Fruit fly (Drosophila melanogaster) whole organism, embryonic: Measurements from ENCODE around the gene CG18302.

Experiments
- CG12659 ChIP-seq: fragments of 200-800 bp; sonication (Bioruptor generic); optimal IDR thresholded peaks from 3 replicates; lab custom pipeline; 2017; ENCODE audit warnings: mild to moderate bottlenecking, missing biosample characterization, missing genetic modification reagents, missing genetic modification characterization
- CG3065 ChIP-seq: fragments of 200-800 bp; sonication (Bioruptor generic); optimal IDR thresholded peaks from 2 replicates; lab custom pipeline; 2016; ENCODE audit warnings: missing biosample characterization, missing genetic modification characterization
- CG4424 ChIP-seq: fragments of 200-800 bp; sonication (Bioruptor generic); optimal IDR thresholded peaks from 3 replicates; lab custom pipeline; 2016; ENCODE audit warnings: missing biosample characterization, missing genetic modification characterization
- Camta ChIP-seq: fragments of 200-800 bp; sonication (Bioruptor generic); optimal IDR thresholded peaks from 2 replicates; lab custom pipeline; 2016; ENCODE audit warnings: missing biosample characterization, missing genetic modification characterization
- D19B ChIP-seq: fragments of 200-800 bp; sonication (Bioruptor generic); optimal IDR thresholded peaks from 2 replicates; lab custom pipeline; 2017; ENCODE audit warnings: missing biosample characterization, mild to moderate bottlenecking, missing genetic modification characterization
- Dip3 ChIP-seq: fragments of 200-800 bp; sonication (Bioruptor generic); optimal IDR thresholded peaks from 3 replicates; lab custom pipeline; 2016; ENCODE audit warnings: missing biosample characterization, missing genetic modification characterization
- E2f1 ChIP-seq: fragments of 200-800 bp; sonication (Bioruptor generic); IDR thresholded peaks from 2 replicates; pipeline ENCODE4 v1.3.6; 2022; ENCODE audit warnings: missing biosample characterization, missing genetic modification characterization
- MESR4 ChIP-seq: fragments of 200-800 bp; sonication (Bioruptor generic); optimal IDR thresholded peaks from 2 replicates; lab custom pipeline; 2018; ENCODE audit warnings: missing biosample characterization, mild to moderate bottlenecking, missing genetic modification characterization, moderate library complexity
- Max ChIP-seq: fragments of 200-800 bp; sonication (Bioruptor generic); optimal IDR thresholded peaks from 2 replicates; lab custom pipeline; 2016; ENCODE audit warnings: missing biosample characterization, mild to moderate bottlenecking, missing genetic modification characterization
- NC2β ChIP-seq: fragments of 200-800 bp; sonication (Bioruptor generic); optimal IDR thresholded peaks from 2 replicates; lab custom pipeline; 2016; ENCODE audit warnings: missing biosample characterization, missing genetic modification characterization
- Nf-YB ChIP-seq: fragments of 200-800 bp; sonication (Bioruptor generic); optimal IDR thresholded peaks from 3 replicates; lab custom pipeline; 2019; ENCODE audit warnings: missing biosample characterization, mild to moderate bottlenecking, missing genetic modification characterization, moderate library complexity
- PHDP ChIP-seq: fragments of 200-800 bp; sonication (Bioruptor generic); optimal IDR thresholded peaks from 3 replicates; lab custom pipeline; 2018; ENCODE audit warnings: missing biosample characterization, mild to moderate bottlenecking, missing genetic modification characterization, moderate library complexity
- Pdp1 ChIP-seq, 2 experiments: fragments of 200-800 bp; sonication (Bioruptor generic); optimal IDR thresholded peaks; 3 replicates each; lab custom pipeline; 2016; ENCODE audit warnings: missing biosample characterization in 2 of 2, missing genetic modification characterization in 2 of 2, mild to moderate bottlenecking in 1 of 2, moderate library complexity in 1 of 2
- Sin3A ChIP-seq: fragments of >200 bp; optimal IDR thresholded peaks from 2 replicates; lab custom pipeline; 2018
- Sox100B ChIP-seq: fragments of 200-800 bp; sonication (Bioruptor generic); optimal IDR thresholded peaks from 3 replicates; lab custom pipeline; 2018; ENCODE audit warnings: missing biosample characterization, mild to moderate bottlenecking, missing genetic modification characterization
- Tbp ChIP-seq: fragments of >200 bp; optimal IDR thresholded peaks from 2 replicates; lab custom pipeline; 2018; ENCODE audit warnings: missing biosample characterization, missing genetic modification characterization
- amos ChIP-seq: fragments of 200-800 bp; sonication (Bioruptor generic); IDR thresholded peaks from 2 replicates; pipeline ENCODE4 v1.3.6; 2022; ENCODE audit warnings: missing biosample characterization, missing genetic modification characterization; ENCODE audit not compliant: partially characterized antibody
- ci ChIP-seq: fragments of 200-800 bp; sonication (Bioruptor generic); IDR thresholded peaks from 3 replicates; pipeline ENCODE4 v1.3.6; 2022; ENCODE audit warnings: missing biosample characterization, missing genetic modification characterization
- esg ChIP-seq: fragments of 200-800 bp; sonication (Bioruptor generic); conservative IDR thresholded peaks from 2 replicates; pipeline ENCODE4 v1.3.6; 2022; ENCODE audit warnings: missing biosample characterization, missing genetic modification characterization
- fd96Cb ChIP-seq: fragments of 200-800 bp; sonication (Bioruptor generic); optimal IDR thresholded peaks from 2 replicates; lab custom pipeline; 2018; ENCODE audit warnings: missing biosample characterization, mild to moderate bottlenecking, missing genetic modification characterization, moderate library complexity
- gsb-n ChIP-seq: fragments of 200-800 bp; sonication (Bioruptor generic); optimal IDR thresholded peaks from 3 replicates; lab custom pipeline; 2018; ENCODE audit warnings: missing biosample characterization, mild to moderate bottlenecking, missing genetic modification characterization
- maf-S ChIP-seq: fragments of 200-800 bp; sonication (Bioruptor generic); optimal IDR thresholded peaks from 2 replicates; lab custom pipeline; 2016; ENCODE audit warnings: missing biosample characterization, missing genetic modification characterization
- nmo ChIP-seq: fragments of 200-800 bp; sonication (Bioruptor generic); optimal IDR thresholded peaks from 2 replicates; lab custom pipeline; 2018; ENCODE audit warnings: missing biosample characterization, mild to moderate bottlenecking, missing genetic modification characterization, moderate library complexity
- oc ChIP-seq: fragments of 200-800 bp; sonication (Bioruptor generic); optimal IDR thresholded peaks from 2 replicates; lab custom pipeline; 2018; ENCODE audit warnings: missing biosample characterization, mild to moderate bottlenecking, missing genetic modification characterization, moderate library complexity
- odd ChIP-seq: fragments of 200-800 bp; sonication (Bioruptor generic); optimal IDR thresholded peaks from 2 replicates; lab custom pipeline; 2017; ENCODE audit warnings: missing biosample characterization, mild to moderate bottlenecking, missing genetic modification characterization
- prd ChIP-seq, 3 experiments: fragments of >200 bp in 2 of 3; fragments of 200-800 bp in 1 of 3; sonication (Bioruptor generic) in 1 of 3; optimal IDR thresholded peaks in 2 of 3; IDR thresholded peaks in 1 of 3; 2 replicates in 2 of 3; 3 replicates in 1 of 3; pipeline versions ENCODE4 v1.3.6 to Lab custom; 2017 to 2022; ENCODE audit warnings: missing biosample characterization in 1 of 3, missing genetic modification characterization in 1 of 3
- seq ChIP-seq: fragments of 200-800 bp; sonication (Bioruptor generic); IDR thresholded peaks from 2 replicates; pipeline ENCODE4 v1.3.6; 2022; ENCODE audit warnings: missing biosample characterization, missing genetic modification characterization
- shn ChIP-seq: fragments of 200-800 bp; sonication (Bioruptor generic); optimal IDR thresholded peaks from 3 replicates; lab custom pipeline; 2016; ENCODE audit warnings: missing biosample characterization, missing genetic modification characterization
- sna ChIP-seq: fragments of 200-800 bp; sonication (Bioruptor generic); IDR thresholded peaks from 2 replicates; pipeline ENCODE4 v1.3.6; 2022; ENCODE audit warnings: missing biosample characterization, missing genetic modification characterization; ENCODE audit not compliant: partially characterized antibody
- zen2 ChIP-seq: fragments of 200-800 bp; sonication (Bioruptor generic); IDR thresholded peaks from 3 replicates; pipeline ENCODE4 v1.3.6; 2022; ENCODE audit warnings: missing biosample characterization, missing genetic modification characterization; ENCODE audit not compliant: partially characterized antibody
- zfh1 ChIP-seq: fragments of 200-800 bp; sonication (Bioruptor generic); IDR thresholded peaks from 3 replicates; pipeline ENCODE4 v1.3.6; 2022; ENCODE audit warnings: missing biosample characterization, missing genetic modification characterization

The CG18302 gene

DNA sequence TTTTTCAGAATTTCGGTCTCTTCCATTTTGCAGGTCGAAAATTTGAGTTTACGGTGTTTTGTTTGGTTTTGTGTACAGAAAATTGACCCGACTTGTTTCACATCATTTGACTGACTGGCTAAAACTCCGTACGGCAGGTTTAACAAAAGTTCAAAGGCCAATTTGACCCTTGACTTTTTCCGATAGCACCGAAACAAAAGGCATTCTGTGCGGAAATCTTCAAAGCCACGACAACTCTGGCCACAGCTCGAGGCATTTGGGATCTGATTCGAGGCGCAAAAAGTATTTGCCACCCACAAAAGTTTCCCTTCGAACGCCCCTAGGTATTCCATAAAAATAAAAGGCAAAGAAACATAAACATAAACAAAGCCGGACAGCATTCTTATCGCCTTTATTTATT lies 43.6 kb downstream of the CG18302 start, which contains the start of gene w-cup:
Gene w-cup (minus strand): TSS at position 101 of the 400 bp plus-strand sequence.
- TF ChIP-seq zfh1 (no peak), Camta (GFP tag; lab: Kevin White, UChicago) (no peak), esg (GFP tag; lab: Robert Waterston, UW) (no peak), Max (GFP tag; lab: Kevin White, UChicago) (no peak), nmo (GFP tag; lab: Kevin White, UChicago) (no peak), Dip3 (GFP tag; lab: Kevin White, UChicago) (no peak)

DNA sequence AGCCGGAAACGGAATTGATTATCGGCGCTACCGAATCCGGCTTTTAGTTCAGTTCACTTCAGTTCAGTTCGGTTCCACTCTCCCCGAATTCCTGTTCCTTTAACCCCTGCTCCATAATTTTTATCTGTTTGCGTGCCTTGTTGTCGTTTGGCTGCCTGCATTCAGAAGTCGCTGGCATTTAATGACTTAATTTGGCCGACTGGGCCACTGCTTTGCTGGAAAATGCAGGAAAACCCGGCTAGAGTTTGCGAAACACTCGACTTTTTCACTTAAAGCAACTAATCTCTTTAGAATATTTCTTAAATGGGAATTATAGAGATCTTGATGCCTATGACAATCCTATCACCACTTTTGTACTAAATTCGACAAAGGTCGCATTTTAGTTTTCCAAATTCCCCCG lies 45.3 kb downstream of the CG18302 start, which contains the start of gene CG34160:
Gene CG34160 (plus strand): TSS at position 301 of the 400 bp plus-strand sequence.
- TF ChIP-seq E2f1 (GFP tag; lab: Robert Waterston, UW) (no peak), MESR4 (GFP tag; lab: Kevin White, UChicago) (no peak), prd (optimal IDR thresholded peaks at IDR 0.05; lab: Kevin White, UChicago) (no peak), prd (GFP tag; IDR thresholded peaks at IDR 0.05; lab: Robert Waterston, UW) (no peak), fd96Cb (tag; lab: Kevin White, UChicago) (no peak), seq (GFP tag; lab: Robert Waterston, UW) (no peak), NC2β (GFP tag; lab: Kevin White, UChicago) (no peak), Pdp1 (GFP tag; optimal IDR thresholded peaks at IDR 0.05; lab: Kevin White, UChicago) (no peak), shn (no peak), D19B (no peak), zen2 (GFP tag; lab: Robert Waterston, UW) (no peak), Sin3A (no peak), Tbp (GFP tag; lab: Kevin White, UChicago) (no peak), amos (GFP tag; lab: Robert Waterston, UW) (no peak)

DNA sequence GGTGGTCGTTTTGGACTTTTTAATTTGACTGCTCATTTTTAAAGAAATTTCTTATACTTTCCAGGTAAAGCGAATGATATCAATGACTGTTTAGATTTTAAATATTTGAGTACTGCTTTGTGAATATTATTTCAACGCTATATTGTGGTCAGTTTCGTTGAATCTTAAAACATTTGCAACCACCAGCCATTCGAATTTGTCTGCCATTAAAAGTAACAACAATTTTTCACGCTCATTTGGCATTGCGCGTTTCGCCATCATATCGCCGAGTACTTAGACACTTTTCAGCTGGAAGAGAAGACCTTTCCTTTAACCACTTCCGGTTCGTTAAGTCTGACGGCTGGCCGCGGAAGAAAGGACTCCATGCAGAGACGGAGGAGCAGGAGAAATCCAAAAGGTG lies 47.5 kb downstream of the CG18302 start, which contains the start of gene CG34161:
Gene CG34161 (minus strand): TSS at position 101 of the 400 bp plus-strand sequence.
- TF ChIP-seq oc (tag; lab: Kevin White, UChicago) (no peak), PHDP (tag; lab: Kevin White, UChicago) (no peak), ci (no peak), CG12659 (GFP tag; lab: Kevin White, UChicago) (no peak), Sox100B (no peak), odd (GFP tag; lab: Kevin White, UChicago) (no peak), sna (GFP tag; lab: Robert Waterston, UW) (no peak), Nf-YB (GFP tag; lab: Kevin White, UChicago) (no peak), CG3065 (GFP tag; lab: Kevin White, UChicago) (no peak), CG4424 (no peak), maf-S (GFP tag; lab: Kevin White, UChicago) (no peak), gsb-n (no peak)
